Fruit fly (Drosophila melanogaster) whole organism, embryonic: ENCODE data around the gene Spec2.

Experiments used
- CG10366 ChIP-seq: fragments of 200-800 bp; sonication (Bioruptor generic); IDR thresholded peaks from 2 replicates; pipeline ENCODE4 v1.3.6; 2022; ENCODE audit warnings: missing biosample characterization, missing genetic modification characterization
- CG10654 ChIP-seq: fragments of 200-800 bp; sonication (Bioruptor generic); optimal IDR thresholded peaks from 2 replicates; lab custom pipeline; 2016; ENCODE audit warnings: missing biosample characterization, missing genetic modification characterization
- CG11504 ChIP-seq: fragments of 200-800 bp; sonication (Bioruptor generic); optimal IDR thresholded peaks from 3 replicates; lab custom pipeline; 2019; ENCODE audit warnings: missing biosample characterization, mild to moderate bottlenecking, missing genetic modification characterization, moderate library complexity
- CG17186 ChIP-seq: fragments of 200-800 bp; sonication (Bioruptor generic); optimal IDR thresholded peaks from 3 replicates; lab custom pipeline; 2017; ENCODE audit warnings: missing biosample characterization, missing genetic modification reagents, missing genetic modification characterization
- CG1832 ChIP-seq: fragments of 200-800 bp; sonication (Bioruptor generic); optimal IDR thresholded peaks from 2 replicates; lab custom pipeline; 2017; ENCODE audit warnings: missing biosample characterization, mild to moderate bottlenecking, missing genetic modification characterization, inconsistent platforms
- CG31365 ChIP-seq: fragments of 200-800 bp; sonication (Bioruptor generic); optimal IDR thresholded peaks from 2 replicates; lab custom pipeline; 2018; ENCODE audit warnings: missing biosample characterization, mild to moderate bottlenecking, missing genetic modification characterization
- CG4424 ChIP-seq: fragments of 200-800 bp; sonication (Bioruptor generic); optimal IDR thresholded peaks from 3 replicates; lab custom pipeline; 2016; ENCODE audit warnings: missing biosample characterization, missing genetic modification characterization
- CG5180 ChIP-seq: fragments of 200-800 bp; sonication (Bioruptor generic); optimal IDR thresholded peaks from 3 replicates; lab custom pipeline; 2017; ENCODE audit warnings: missing biosample characterization, missing genetic modification characterization, mild to moderate bottlenecking, moderate library complexity, missing genetic modification reagents
- CG5953 ChIP-seq: fragments of 200-800 bp; sonication (Bioruptor generic); IDR thresholded peaks from 2 replicates; pipeline ENCODE4 v1.3.6; 2022; ENCODE audit warnings: missing biosample characterization, missing genetic modification characterization
- CG6175 ChIP-seq: fragments of 200-800 bp; sonication (Bioruptor generic); IDR thresholded peaks from 3 replicates; pipeline ENCODE4 v1.3.6; 2022; ENCODE audit warnings: missing biosample characterization, missing genetic modification characterization
- CG6654 ChIP-seq: fragments of 200-800 bp; sonication (Bioruptor generic); optimal IDR thresholded peaks from 2 replicates; lab custom pipeline; 2017; ENCODE audit warnings: missing biosample characterization, mild to moderate bottlenecking, missing genetic modification characterization
- CG7786 ChIP-seq: fragments of 200-800 bp; sonication (Bioruptor generic); optimal IDR thresholded peaks from 2 replicates; lab custom pipeline; 2016; ENCODE audit warnings: missing biosample characterization, missing genetic modification characterization
- CG8290 ChIP-seq, 3 experiments: fragments of 200-800 bp; sonication (Bioruptor generic); optimal IDR thresholded peaks; 2 replicates each; lab custom pipeline; 2016 to 2019; ENCODE audit warnings: missing biosample characterization in 3 of 3, missing genetic modification characterization in 3 of 3, mild to moderate bottlenecking in 2 of 3, moderate library complexity in 1 of 3
- CG9932 ChIP-seq: fragments of 200-800 bp; sonication (Bioruptor generic); IDR thresholded peaks from 2 replicates; pipeline ENCODE4 v1.3.6; 2022; ENCODE audit warnings: missing biosample characterization, missing genetic modification characterization
- ERR ChIP-seq: fragments of 200-800 bp; sonication (Bioruptor generic); optimal IDR thresholded peaks from 2 replicates; lab custom pipeline; 2016; ENCODE audit warnings: missing biosample characterization, missing genetic modification characterization
- HLH3B ChIP-seq: fragments of 200-800 bp; sonication (Bioruptor generic); IDR thresholded peaks from 2 replicates; pipeline ENCODE4 v1.3.6; 2022; ENCODE audit warnings: missing biosample characterization, missing genetic modification characterization
- HmgZ ChIP-seq: fragments of 200-800 bp; sonication (Bioruptor generic); optimal IDR thresholded peaks from 2 replicates; lab custom pipeline; 2018; ENCODE audit warnings: missing biosample characterization, mild to moderate bottlenecking, missing genetic modification characterization
- Hmr ChIP-seq: fragments of 200-800 bp; sonication (Bioruptor generic); optimal IDR thresholded peaks from 3 replicates; lab custom pipeline; 2017; ENCODE audit warnings: mild to moderate bottlenecking, missing biosample characterization, missing genetic modification reagents, missing genetic modification characterization
- MESR4 ChIP-seq: fragments of 200-800 bp; sonication (Bioruptor generic); optimal IDR thresholded peaks from 2 replicates; lab custom pipeline; 2018; ENCODE audit warnings: missing biosample characterization, mild to moderate bottlenecking, missing genetic modification characterization, moderate library complexity
- Meics ChIP-seq: fragments of 200-800 bp; sonication (Bioruptor generic); optimal IDR thresholded peaks from 2 replicates; lab custom pipeline; 2017; ENCODE audit warnings: missing biosample characterization, mild to moderate bottlenecking, missing genetic modification characterization
- Mes4 ChIP-seq: fragments of 200-800 bp; sonication (Bioruptor generic); optimal IDR thresholded peaks from 2 replicates; lab custom pipeline; 2016; ENCODE audit warnings: missing biosample characterization, missing genetic modification characterization
- Myb ChIP-seq: fragments of 200-800 bp; sonication (Bioruptor generic); optimal IDR thresholded peaks from 2 replicates; lab custom pipeline; 2016; ENCODE audit warnings: missing biosample characterization, missing genetic modification characterization
- NC2β ChIP-seq: fragments of 200-800 bp; sonication (Bioruptor generic); optimal IDR thresholded peaks from 2 replicates; lab custom pipeline; 2016; ENCODE audit warnings: missing biosample characterization, missing genetic modification characterization
- Optix ChIP-seq: fragments of 200-800 bp; sonication (Bioruptor generic); IDR thresholded peaks from 3 replicates; pipeline ENCODE4 v1.3.6; 2022; ENCODE audit warnings: missing biosample characterization, missing genetic modification characterization
- PHDP ChIP-seq: fragments of 200-800 bp; sonication (Bioruptor generic); optimal IDR thresholded peaks from 3 replicates; lab custom pipeline; 2018; ENCODE audit warnings: missing biosample characterization, mild to moderate bottlenecking, missing genetic modification characterization, moderate library complexity
- Pdp1 ChIP-seq, 2 experiments: fragments of 200-800 bp; sonication (Bioruptor generic); optimal IDR thresholded peaks; 3 replicates each; lab custom pipeline; 2016; ENCODE audit warnings: missing biosample characterization in 2 of 2, missing genetic modification characterization in 2 of 2, mild to moderate bottlenecking in 1 of 2, moderate library complexity in 1 of 2
- Ravus ChIP-seq: fragments of 200-800 bp; sonication (Bioruptor generic); IDR thresholded peaks from 2 replicates; pipeline ENCODE4 v1.3.6; 2022; ENCODE audit warnings: missing biosample characterization, missing genetic modification characterization
- Rfx ChIP-seq: fragments of 200-800 bp; sonication (Bioruptor generic); IDR thresholded peaks from 2 replicates; pipeline ENCODE4 v1.3.6; 2022; ENCODE audit warnings: missing biosample characterization, missing genetic modification characterization
- Six4 ChIP-seq: fragments of 200-800 bp; sonication (Bioruptor generic); optimal IDR thresholded peaks from 2 replicates; lab custom pipeline; 2016; ENCODE audit warnings: missing biosample characterization, missing genetic modification characterization
- abd-A ChIP-seq: fragments of 200-800 bp; sonication (Bioruptor generic); optimal IDR thresholded peaks from 3 replicates; lab custom pipeline; 2019; ENCODE audit warnings: missing biosample characterization, mild to moderate bottlenecking, missing genetic modification characterization, moderate library complexity
- ash1 ChIP-seq: fragments of 200-800 bp; sonication (Bioruptor generic); optimal IDR thresholded peaks from 2 replicates; lab custom pipeline; 2018; ENCODE audit warnings: missing biosample characterization, mild to moderate bottlenecking, missing genetic modification characterization
- az2 ChIP-seq: fragments of 200-800 bp; sonication (Bioruptor generic); optimal IDR thresholded peaks from 3 replicates; lab custom pipeline; 2016; ENCODE audit warnings: missing biosample characterization, missing genetic modification characterization
- br ChIP-seq: fragments of >200 bp; optimal IDR thresholded peaks from 2 replicates; lab custom pipeline; 2017
- cad ChIP-seq: fragments of >200 bp; optimal IDR thresholded peaks from 2 replicates; lab custom pipeline; 2017; ENCODE audit warnings: missing biosample characterization, missing genetic modification characterization
- cas ChIP-seq: fragments of 200-800 bp; sonication (Bioruptor generic); IDR thresholded peaks from 2 replicates; pipeline ENCODE4 v1.3.6; 2022; ENCODE audit warnings: missing biosample characterization, missing genetic modification characterization
- disco-r ChIP-seq: fragments of 200-800 bp; sonication (Bioruptor generic); optimal IDR thresholded peaks from 2 replicates; lab custom pipeline; 2016; ENCODE audit warnings: missing biosample characterization, missing genetic modification characterization
- dysf ChIP-seq: fragments of 200-800 bp; sonication (Bioruptor generic); IDR thresholded peaks from 3 replicates; pipeline ENCODE4 v1.3.6; 2022; ENCODE audit warnings: missing biosample characterization, missing genetic modification characterization
- en ChIP-seq: fragments of 200-800 bp; sonication (Bioruptor generic); optimal IDR thresholded peaks from 2 replicates; lab custom pipeline; 2016; ENCODE audit warnings: missing biosample characterization, missing genetic modification characterization
- fd102C ChIP-seq: fragments of 200-800 bp; sonication (Bioruptor generic); optimal IDR thresholded peaks from 2 replicates; lab custom pipeline; 2018; ENCODE audit warnings: missing biosample characterization, mild to moderate bottlenecking, missing genetic modification characterization, moderate library complexity
- gsb-n ChIP-seq: fragments of 200-800 bp; sonication (Bioruptor generic); optimal IDR thresholded peaks from 3 replicates; lab custom pipeline; 2018; ENCODE audit warnings: missing biosample characterization, mild to moderate bottlenecking, missing genetic modification characterization
- hbn ChIP-seq: fragments of 200-800 bp; sonication (Bioruptor generic); IDR thresholded peaks from 2 replicates; pipeline ENCODE4 v1.3.6; 2022; ENCODE audit warnings: missing biosample characterization, missing genetic modification characterization; ENCODE audit not compliant: partially characterized antibody
- hkb ChIP-seq, 2 experiments: fragments of 200-800 bp in 1 of 2; fragments of >200 bp in 1 of 2; sonication (Bioruptor generic) in 1 of 2; IDR thresholded peaks in 1 of 2; optimal IDR thresholded peaks in 1 of 2; 2 replicates each; pipeline versions ENCODE4 v1.3.6 to Lab custom; 2017 to 2022; ENCODE audit warnings: missing biosample characterization in 1 of 2, missing genetic modification characterization in 1 of 2
- jumu ChIP-seq: fragments of 200-800 bp; sonication (Bioruptor generic); optimal IDR thresholded peaks from 3 replicates; lab custom pipeline; 2016; ENCODE audit warnings: missing biosample characterization, missing genetic modification characterization
- lbe ChIP-seq: fragments of 200-800 bp; sonication (Bioruptor generic); optimal IDR thresholded peaks from 2 replicates; lab custom pipeline; 2016; ENCODE audit warnings: missing biosample characterization, mild to moderate bottlenecking, missing genetic modification characterization
- lmd ChIP-seq: fragments of 200-800 bp; sonication (Bioruptor generic); IDR thresholded peaks from 2 replicates; pipeline ENCODE4 v1.3.6; 2022; ENCODE audit warnings: missing biosample characterization, missing genetic modification characterization
- phol ChIP-seq: fragments of 200-800 bp; sonication (Bioruptor generic); optimal IDR thresholded peaks from 3 replicates; lab custom pipeline; 2018; ENCODE audit warnings: missing biosample characterization, mild to moderate bottlenecking, missing genetic modification characterization, moderate library complexity
- pzg ChIP-seq: fragments of 200-800 bp; sonication (Bioruptor generic); optimal IDR thresholded peaks from 3 replicates; lab custom pipeline; 2018; ENCODE audit warnings: missing biosample characterization, mild to moderate bottlenecking, missing genetic modification characterization, moderate library complexity
- ro ChIP-seq: fragments of 200-800 bp; sonication (Bioruptor generic); IDR thresholded peaks from 2 replicates; pipeline ENCODE4 v1.3.6; 2022; ENCODE audit warnings: missing biosample characterization, missing genetic modification characterization
- sd ChIP-seq: fragments of 200-800 bp; sonication (Bioruptor generic); optimal IDR thresholded peaks from 3 replicates; lab custom pipeline; 2018; ENCODE audit warnings: missing biosample characterization, mild to moderate bottlenecking, missing genetic modification characterization, moderate library complexity
- ssp ChIP-seq: fragments of 200-800 bp; sonication (Bioruptor generic); IDR thresholded peaks from 2 replicates; pipeline ENCODE4 v1.3.6; 2022; ENCODE audit warnings: missing biosample characterization, missing genetic modification characterization
- tap ChIP-seq: fragments of 200-800 bp; optimal IDR thresholded peaks from 3 replicates; lab custom pipeline; 2019; ENCODE audit warnings: missing biosample characterization, mild to moderate bottlenecking, missing genetic modification characterization, moderate library complexity
- tgo ChIP-seq: fragments of 200-800 bp; sonication (Bioruptor generic); IDR thresholded peaks from 3 replicates; pipeline ENCODE4 v1.3.6; 2022; ENCODE audit warnings: missing biosample characterization, missing genetic modification characterization

Gene Spec2

dm6 chr3R:5613114-5613443, 10.8 kb downstream of the Spec2 start, which contains the start of gene Atu (continued):
- TF ChIP-seq phol (tag; lab: Kevin White, UChicago) (peak; percentile 66), Mes4 (no peak), Ravus (no peak), Pdp1 (GFP tag; optimal IDR thresholded peaks at IDR 0.05; lab: Kevin White, UChicago) (peak in 1 of 2 experiments; percentile 42), ssp (GFP tag; lab: Robert Waterston, UW) (no peak), Myb (peak; percentile 63), dysf (GFP tag; lab: Robert Waterston, UW) (no peak), CG9932 (peak; percentile 69), lbe (GFP tag; lab: Kevin White, UChicago) (peak; percentile 54), cas (GFP tag; lab: Robert Waterston, UW) (no peak), HLH3B (GFP tag; lab: Robert Waterston, UW) (no peak), hkb (optimal IDR thresholded peaks at IDR 0.05; lab: Kevin White, UChicago) (peak; percentile 73), hkb (GFP tag; IDR thresholded peaks at IDR 0.05; lab: Robert Waterston, UW) (no peak), en (no peak), Hmr (GFP tag; lab: Kevin White, UChicago) (peak; percentile 46), PHDP (tag; lab: Kevin White, UChicago) (no peak), disco-r (no peak), Optix (GFP tag; lab: Robert Waterston, UW) (no peak), CG10366 (GFP tag; lab: Robert Waterston, UW) (no peak), cad (GFP tag; lab: Kevin White, UChicago) (no peak), jumu (GFP tag; lab: Kevin White, UChicago) (no peak), CG5953 (GFP tag; lab: Robert Waterston, UW) (no peak), gsb-n (tag; lab: Kevin White, UChicago) (no peak), MESR4 (GFP tag; lab: Kevin White, UChicago) (peak; percentile 24), sd (peak; percentile 63), ERR (GFP tag; lab: Kevin White, UChicago) (no peak), tap (tag; lab: Kevin White, UChicago) (no peak), CG8290 (GFP tag; optimal IDR thresholded peaks at IDR 0.05; lab: Kevin White, UChicago) (no peak), CG8290 (tag; optimal IDR thresholded peaks at IDR 0.05; lab: Kevin White, UChicago) (peak in 1 of 2 experiments; percentile 57), tgo (GFP tag; lab: Robert Waterston, UW) (no peak), az2 (no peak), hbn (GFP tag; lab: Robert Waterston, UW) (peak; percentile 89), lmd (GFP tag; lab: Robert Waterston, UW) (no peak), abd-A (tag; lab: Kevin White, UChicago) (no peak), CG7786 (GFP tag; lab: Kevin White, UChicago) (peak; percentile 55), CG6654 (GFP tag; lab: Kevin White, UChicago) (no peak), HmgZ (tag; lab: Kevin White, UChicago) (peak; percentile 79), CG6175 (no peak), NC2β (GFP tag; lab: Kevin White, UChicago) (peak; percentile 39), pzg (GFP tag; lab: Kevin White, UChicago) (peak; percentile 84), br (lab: Kevin White, UChicago) (no peak), CG10654 (no peak), CG11504 (tag; lab: Kevin White, UChicago) (no peak), CG31365 (no peak), ro (GFP tag; lab: Robert Waterston, UW) (no peak), CG4424 (GFP tag; lab: Kevin White, UChicago) (peak; percentile 17), ash1 (GFP tag; lab: Kevin White, UChicago) (no peak), fd102C (GFP tag; lab: Kevin White, UChicago) (no peak), Six4 (GFP tag; lab: Kevin White, UChicago) (no peak), Rfx (GFP tag; lab: Robert Waterston, UW) (peak; percentile 41; the same call in 1 of the 2 replicates), CG1832 (GFP tag; lab: Kevin White, UChicago) (no peak), Meics (GFP tag; lab: Kevin White, UChicago) (peak; percentile 10), CG5180 (GFP tag; lab: Kevin White, UChicago) (no peak), CG17186 (peak; percentile 57)
